Fruit fly (Drosophila melanogaster) whole organism, wandering third instar larva: ENCODE data around the gene CG14694.
A peak's percentile ranks its signal among the peaks of the same experiment; 100 is the strongest.

Source experiments
- Abd-B ChIP-seq: fragments of >200 bp; optimal IDR thresholded peaks from 2 replicates; lab custom pipeline; 2017; ENCODE audit warnings: missing biosample characterization, missing genetic modification characterization
- CG32264 ChIP-seq: fragments of 200-800 bp; sonication (Bioruptor generic); optimal IDR thresholded peaks from 2 replicates; lab custom pipeline; 2016; ENCODE audit warnings: missing biosample characterization, missing genetic modification characterization
- CG9705 ChIP-seq: fragments of 200-800 bp; sonication (Bioruptor generic); optimal IDR thresholded peaks from 2 replicates; lab custom pipeline; 2018; ENCODE audit warnings: missing biosample characterization, mild to moderate bottlenecking, missing genetic modification characterization
- CrebA ChIP-seq: fragments of 200-800 bp; sonication (Bioruptor generic); optimal IDR thresholded peaks from 2 replicates; lab custom pipeline; 2016; ENCODE audit warnings: missing biosample characterization, mild to moderate bottlenecking, missing genetic modification characterization, borderline replicate concordance
- Dfd ChIP-seq: fragments of >200 bp; optimal IDR thresholded peaks from 2 replicates; lab custom pipeline; 2017; ENCODE audit warnings: missing biosample characterization, missing genetic modification characterization
- Dif ChIP-seq: fragments of 200-275, 200-300 bp; sonication (Bioruptor generic); optimal IDR thresholded peaks from 2 replicates; lab custom pipeline; 2018; ENCODE audit warnings: missing biosample characterization, missing genetic modification characterization; ENCODE audit not compliant: partially characterized antibody
- GATAd ChIP-seq: sonication (Bioruptor generic); optimal IDR thresholded peaks from 2 replicates; lab custom pipeline; 2016; ENCODE audit warnings: missing biosample characterization, missing genetic modification characterization
- HLH106 ChIP-seq: fragments of 200-800 bp; optimal IDR thresholded peaks from 3 replicates; lab custom pipeline; 2019; ENCODE audit warnings: missing biosample characterization, mild to moderate bottlenecking, missing genetic modification characterization, moderate library complexity
- Hnf4 ChIP-seq: fragments of 200-800 bp; sonication (Bioruptor generic); optimal IDR thresholded peaks from 2 replicates; lab custom pipeline; 2016; ENCODE audit warnings: missing biosample characterization, mild to moderate bottlenecking, missing genetic modification characterization
- Hr78 ChIP-seq: fragments of >200 bp; optimal IDR thresholded peaks from 2 replicates; lab custom pipeline; 2017; ENCODE audit warnings: missing biosample characterization, missing genetic modification characterization
- Mio ChIP-seq: sonication (Bioruptor generic); optimal IDR thresholded peaks from 2 replicates; lab custom pipeline; 2016; ENCODE audit warnings: missing biosample characterization, missing genetic modification characterization
- Myc ChIP-seq: fragments of >200 bp; optimal IDR thresholded peaks from 2 replicates; lab custom pipeline; 2017
- N ChIP-seq: fragments of >200 bp; optimal IDR thresholded peaks from 2 replicates; lab custom pipeline; 2018; ENCODE audit warnings: missing biosample characterization, missing external identifiers, missing genetic modification characterization
- OdsH ChIP-seq: fragments of 200-800 bp; sonication (Bioruptor generic); optimal IDR thresholded peaks from 2 replicates; lab custom pipeline; 2016; ENCODE audit warnings: missing biosample characterization, mild to moderate bottlenecking, missing genetic modification characterization
- Rel ChIP-seq, 2 experiments: fragments of 200-800 bp; sonication (Bioruptor generic) in 1 of 2; optimal IDR thresholded peaks; 2 replicates in 1 of 2; 3 replicates in 1 of 2; lab custom pipeline; 2016 to 2019; ENCODE audit warnings: mild to moderate bottlenecking in 2 of 2, missing biosample characterization in 2 of 2, missing genetic modification characterization in 2 of 2, moderate library complexity in 1 of 2
- Sp1 ChIP-seq: fragments of 200-800 bp; sonication (Bioruptor generic); optimal IDR thresholded peaks from 3 replicates; lab custom pipeline; 2019; ENCODE audit warnings: missing biosample characterization, mild to moderate bottlenecking, missing genetic modification characterization, moderate library complexity
- Vsx2 ChIP-seq: fragments of 200-300, 225-300 bp; sonication (Bioruptor generic); optimal IDR thresholded peaks from 2 replicates; lab custom pipeline; 2018; ENCODE audit warnings: missing biosample characterization, missing genetic modification characterization; ENCODE audit not compliant: partially characterized antibody
- br ChIP-seq: fragments of 200-800 bp; sonication (Bioruptor generic); optimal IDR thresholded peaks from 2 replicates; lab custom pipeline; 2016; ENCODE audit warnings: missing biosample characterization, missing genetic modification characterization
- brk ChIP-seq: fragments of 200-800 bp; sonication (Bioruptor generic); optimal IDR thresholded peaks from 2 replicates; lab custom pipeline; 2016; ENCODE audit warnings: missing biosample characterization, mild to moderate bottlenecking, missing genetic modification characterization
- dl ChIP-seq, 2 experiments: fragments of 175-275, 200-275 bp in 1 of 2; fragments of 200-275 bp in 1 of 2; sonication (Bioruptor generic); optimal IDR thresholded peaks; lab custom pipeline; 2018; ENCODE audit warnings: mild to moderate bottlenecking in 2 of 2, missing biosample characterization in 2 of 2, missing genetic modification characterization in 2 of 2, moderate library complexity in 2 of 2; ENCODE audit not compliant: partially characterized antibody in 2 of 2, insufficient read depth in 1 of 2
- dmrt93B ChIP-seq: fragments of 200-800 bp; sonication (Bioruptor generic); optimal IDR thresholded peaks from 2 replicates; lab custom pipeline; 2018; ENCODE audit warnings: missing biosample characterization, mild to moderate bottlenecking, missing genetic modification characterization
- dsf ChIP-seq: sonication (Bioruptor generic); optimal IDR thresholded peaks from 2 replicates; lab custom pipeline; 2016; ENCODE audit warnings: missing biosample characterization, missing genetic modification characterization, borderline replicate concordance
- ey ChIP-seq: fragments of 200-800 bp; sonication (Bioruptor generic); optimal IDR thresholded peaks from 2 replicates; lab custom pipeline; 2016; ENCODE audit warnings: missing biosample characterization, missing genetic modification characterization
- fru ChIP-seq: fragments of 200-800 bp; sonication (Bioruptor generic); optimal IDR thresholded peaks from 3 replicates; lab custom pipeline; 2016; ENCODE audit warnings: missing biosample characterization, mild to moderate bottlenecking, missing genetic modification characterization
- h ChIP-seq: fragments of 200-800 bp; sonication (Bioruptor generic); optimal IDR thresholded peaks from 3 replicates; lab custom pipeline; 2016; ENCODE audit warnings: missing biosample characterization, mild to moderate bottlenecking, missing genetic modification characterization
- jim ChIP-seq: fragments of 175-275, 200-325 bp; sonication (Bioruptor generic); optimal IDR thresholded peaks from 2 replicates; lab custom pipeline; 2016; ENCODE audit warnings: missing biosample characterization, mild to moderate bottlenecking, missing genetic modification characterization
- lola ChIP-seq: fragments of >200 bp; optimal IDR thresholded peaks from 2 replicates; lab custom pipeline; 2017; ENCODE audit warnings: missing biosample characterization, missing genetic modification characterization
- pan ChIP-seq: fragments of >200 bp; optimal IDR thresholded peaks from 2 replicates; lab custom pipeline; 2017
- rgr ChIP-seq: fragments of 200-800 bp; sonication (Bioruptor generic); optimal IDR thresholded peaks from 3 replicates; lab custom pipeline; 2016; ENCODE audit warnings: missing biosample characterization, mild to moderate bottlenecking, missing genetic modification characterization
- sage ChIP-seq: fragments of 200-800 bp; sonication (Bioruptor generic); optimal IDR thresholded peaks from 2 replicates; lab custom pipeline; 2016; ENCODE audit warnings: missing biosample characterization, mild to moderate bottlenecking, missing genetic modification characterization
- sv ChIP-seq: fragments of 200-800 bp; sonication (Bioruptor generic); optimal IDR thresholded peaks from 3 replicates; lab custom pipeline; 2016; ENCODE audit warnings: missing biosample characterization, missing genetic modification characterization
- tai ChIP-seq: sonication (Bioruptor generic); optimal IDR thresholded peaks from 2 replicates; lab custom pipeline; 2016; ENCODE audit warnings: missing biosample characterization, missing genetic modification characterization
- usp ChIP-seq: fragments of >200 bp; optimal IDR thresholded peaks from 2 replicates; lab custom pipeline; 2017; ENCODE audit warnings: missing biosample characterization, missing genetic modification characterization
- woc ChIP-seq: sonication (Bioruptor generic); optimal IDR thresholded peaks from 2 replicates; lab custom pipeline; 2016; ENCODE audit warnings: missing biosample characterization, mild to moderate bottlenecking, missing genetic modification characterization

CG14694 gene

dm6 chr3R:10856618-10857017 is 3.0 kb downstream of the CG14694 start, which contains the start of gene CG4570:
Gene CG4570 (plus strand): TSS chr3R:10856807.
- TF ChIP-seq Hnf4 (GFP tag; lab: Kevin White, UChicago) (no peak), HLH106 (tag; lab: Kevin White, UChicago) (no peak), Dfd (GFP tag; lab: Kevin White, UChicago) (no peak), Hr78 (GFP tag; lab: Kevin White, UChicago) (no peak), brk (GFP tag; lab: Kevin White, UChicago) (no peak), CG9705 (GFP tag; lab: Kevin White, UChicago) (no peak), sv (GFP tag; lab: Kevin White, UChicago) (no peak), Myc (no peak), fru (no peak), Dif (GFP tag; lab: Kevin White, UChicago) (no peak), dsf (GFP tag; lab: Kevin White, UChicago) (no peak), jim (GFP tag; lab: Kevin White, UChicago) (no peak), Sp1 (no peak), N (GFP tag; lab: Kevin White, UChicago) (no peak), Mio (GFP tag; lab: Kevin White, UChicago) (no peak), sage (GFP tag; lab: Kevin White, UChicago) (no peak), Abd-B (GFP tag; lab: Kevin White, UChicago) (no peak)

dm6 chr3R:10854243-10854874 is 5.3 kb downstream of the CG14694 start, which contains the start of the genes CG6567 and CG4511:
Gene CG6567 (minus strand): TSS chr3R:10854451.
Gene CG4511 (plus strand): TSS chr3R:10854501.
- TF ChIP-seq GATAd (GFP tag; lab: Kevin White, UChicago) (no peak), lola (GFP tag; lab: Kevin White, UChicago) (no peak), h (no peak), Hr78 (GFP tag; lab: Kevin White, UChicago) (no peak), dmrt93B (no peak), tai (GFP tag; lab: Kevin White, UChicago) (no peak), usp (GFP tag; lab: Kevin White, UChicago) (no peak), OdsH (GFP tag; lab: Kevin White, UChicago) (no peak), Dif (GFP tag; lab: Kevin White, UChicago) (no peak), br (GFP tag; lab: Kevin White, UChicago) (no peak), woc (GFP tag; lab: Kevin White, UChicago) (no peak), HLH106 (tag; lab: Kevin White, UChicago) (no peak)

- TF ChIP-seq Vsx2 (GFP tag; lab: Kevin White, UChicago) (peak; percentile 64), pan (lab: Kevin White, UChicago) (no peak), Myc (peak; percentile 67), ey (GFP tag; lab: Kevin White, UChicago) (no peak), HLH106 (tag; lab: Kevin White, UChicago) (no peak), tai (GFP tag; lab: Kevin White, UChicago) (no peak), Dif (GFP tag; lab: Kevin White, UChicago) (peak; percentile 44), brk (GFP tag; lab: Kevin White, UChicago) (no peak), dl (GFP tag; optimal IDR thresholded peaks at IDR 0.05; lab: Kevin White, UChicago; ENCODE audit: insufficient read depth in 1 of 2, partially characterized antibody in 2 of 2) (no peak), Mio (GFP tag; lab: Kevin White, UChicago) (no peak)
Observed at dm6 chr3R:10852232-10852774, 7.3 kb downstream of the CG14694 start, which contains the start of gene CG4565. Gene CG4565 (plus strand): TSS chr3R:10852724.

dm6 chr3R:10850636-10851035 is 9.0 kb downstream of the CG14694 start:
- TF ChIP-seq pan (lab: Kevin White, UChicago) = no peak
- no peak for TF ChIP-seq Rel (GFP tag; optimal IDR thresholded peaks at IDR 0.05; lab: Kevin White, UChicago)
- TF ChIP-seq Rel (tag; optimal IDR thresholded peaks at IDR 0.05; lab: Kevin White, UChicago) = no peak
- TF ChIP-seq Abd-B (GFP tag; lab: Kevin White, UChicago) = no peak
- TF ChIP-seq Sp1 = no peak
- no peak for TF ChIP-seq Dif (GFP tag; lab: Kevin White, UChicago)
- TF ChIP-seq tai (GFP tag; lab: Kevin White, UChicago) = no peak
- no peak for TF ChIP-seq CrebA (GFP tag; lab: Kevin White, UChicago)
- TF ChIP-seq Myc = no peak
- no peak for TF ChIP-seq rgr (GFP tag; lab: Kevin White, UChicago)
- TF ChIP-seq dl (GFP tag; optimal IDR thresholded peaks at IDR 0.05; lab: Kevin White, UChicago; ENCODE audit: insufficient read depth in 1 of 2, partially characterized antibody in 2 of 2) = no peak
- no peak for TF ChIP-seq Mio (GFP tag; lab: Kevin White, UChicago)
- no peak for TF ChIP-seq jim (GFP tag; lab: Kevin White, UChicago)
- TF ChIP-seq dsf (GFP tag; lab: Kevin White, UChicago) = no peak
- TF ChIP-seq GATAd (GFP tag; lab: Kevin White, UChicago) = no peak
- no peak for TF ChIP-seq Hnf4 (GFP tag; lab: Kevin White, UChicago)
- no peak for TF ChIP-seq usp (GFP tag; lab: Kevin White, UChicago)
- TF ChIP-seq CG32264 (GFP tag; lab: Kevin White, UChicago) = no peak
- TF ChIP-seq CG9705 (GFP tag; lab: Kevin White, UChicago) = no peak
